Worm (Caenorhabditis elegans): Measurements from ENCODE around the gene Y43C5A.3.

Gene Y43C5A.3

DNA sequence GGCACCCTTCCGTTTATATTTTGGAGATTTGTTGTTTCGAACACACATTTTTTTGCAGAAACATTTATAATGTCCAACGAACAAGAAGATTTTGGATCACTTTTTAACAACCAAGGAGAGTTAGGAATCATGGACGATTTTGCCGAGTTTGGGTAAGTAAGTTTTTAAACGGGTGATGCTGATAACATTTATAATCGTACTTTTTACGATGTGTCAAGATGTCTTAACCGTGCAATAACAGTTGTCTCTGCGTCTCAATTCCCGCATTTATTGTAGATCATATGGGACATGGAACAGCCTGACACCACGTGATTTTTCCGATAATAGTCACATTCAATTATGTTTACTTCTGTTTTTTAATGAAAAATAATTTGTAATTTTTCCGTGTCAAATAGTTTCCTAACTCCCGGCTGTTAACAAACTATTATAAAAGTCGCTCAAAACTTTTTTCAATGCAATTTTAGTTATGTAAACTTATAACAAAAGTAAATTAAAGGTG is 23.2 kb upstream of the Y43C5A.3 start, which contains the start of gene daf-14:
Gene daf-14 (plus strand): TSS at position 51 of the 499 bp plus-strand sequence.
- TF ChIP-seq mep-1 (tag; optimal IDR thresholded peaks at IDR 0.05): no peak
- no peak for TF ChIP-seq pha-4 (tag; optimal IDR thresholded peaks at IDR 0.05)
- no peak for TF ChIP-seq nhr-2 (tag; optimal IDR thresholded peaks at IDR 0.05)
- TF ChIP-seq unc-39 (tag; optimal IDR thresholded peaks at IDR 0.05): no peak
- TF ChIP-seq ces-1 (GFP tag; optimal IDR thresholded peaks at IDR 0.05): no peak
- no peak for TF ChIP-seq ceh-39 (tag; optimal IDR thresholded peaks at IDR 0.05)
- TF ChIP-seq elt-1 (tag; optimal IDR thresholded peaks at IDR 0.05; ENCODE audit: borderline replicate concordance, insufficient read depth): no peak
- TF ChIP-seq lsy-2 (tag; optimal IDR thresholded peaks at IDR 0.05): no peak
- no peak for TF ChIP-seq zip-8 (tag; optimal IDR thresholded peaks at IDR 0.05)
- TF ChIP-seq lin-32 (GFP tag; optimal IDR thresholded peaks at IDR 0.05): no peak
- no peak for TF ChIP-seq nhr-12 (tag; optimal IDR thresholded peaks at IDR 0.05)
- no peak for TF ChIP-seq tbx-8 (GFP tag; optimal IDR thresholded peaks at IDR 0.05)
- no peak for TF ChIP-seq elt-3 (tag; optimal IDR thresholded peaks at IDR 0.05)
- TF ChIP-seq nhr-237 (tag; optimal IDR thresholded peaks at IDR 0.05): no peak
- no peak for TF ChIP-seq bed-3 (GFP tag; optimal IDR thresholded peaks at IDR 0.05)

DNA sequence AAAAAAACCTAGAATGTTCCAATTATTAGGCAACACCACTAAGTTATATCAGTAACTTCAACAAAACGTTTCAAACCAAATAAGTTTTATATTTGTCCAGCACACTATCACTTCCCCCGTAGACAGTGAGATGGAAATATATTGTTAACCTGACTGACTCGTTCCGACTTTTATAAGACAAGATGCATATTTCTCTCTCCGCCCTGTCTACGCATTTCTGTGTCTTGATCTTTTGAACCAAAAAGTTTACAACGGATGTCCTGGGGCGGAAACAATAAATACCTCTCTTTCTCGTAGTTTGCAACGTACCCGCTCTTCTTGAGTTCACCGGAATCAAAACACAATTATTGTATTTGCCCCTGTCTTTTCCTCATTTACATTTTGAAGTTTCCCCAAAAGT is 22.6 kb upstream of the Y43C5A.3 start:
- no peak for TF ChIP-seq unc-62 (GFP tag; optimal IDR thresholded peaks at IDR 0.05)
- no peak for TF ChIP-seq ceh-43 (GFP tag; optimal IDR thresholded peaks at IDR 0.05)
- TF ChIP-seq elt-1 (tag; optimal IDR thresholded peaks at IDR 0.05; ENCODE audit: borderline replicate concordance, insufficient read depth): no peak
- no peak for TF ChIP-seq nhr-12 (tag; optimal IDR thresholded peaks at IDR 0.05)
- no peak for TF ChIP-seq flh-1 (GFP tag; optimal IDR thresholded peaks at IDR 0.05)
- TF ChIP-seq drap-1 (GFP tag; optimal IDR thresholded peaks at IDR 0.05): no peak
- no peak for TF ChIP-seq nhr-237 (tag; optimal IDR thresholded peaks at IDR 0.05)
- TF ChIP-seq lin-13 (tag; optimal IDR thresholded peaks at IDR 0.05): no peak

DNA sequence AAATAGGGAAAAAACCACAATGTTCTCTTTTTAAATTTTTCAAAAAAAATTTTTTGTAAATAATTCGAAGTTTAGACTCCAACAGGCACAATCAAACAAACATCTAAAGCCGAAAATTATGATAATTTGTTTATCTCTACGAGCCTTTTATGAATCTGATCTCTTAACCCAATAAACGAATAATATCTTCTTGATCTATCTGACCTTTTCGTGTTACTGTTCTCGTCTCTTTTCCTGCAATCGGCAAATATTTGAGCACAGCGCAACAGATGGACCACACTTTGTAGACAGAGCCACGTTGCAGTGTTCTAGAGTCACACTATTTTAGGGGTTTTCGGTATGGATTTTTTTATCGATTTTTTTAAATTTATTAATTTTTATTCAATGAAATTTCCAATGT is 22.1 kb upstream of the Y43C5A.3 start:
- TF ChIP-seq nhr-76 (tag; optimal IDR thresholded peaks at IDR 0.05): no peak
- TF ChIP-seq elt-1 (tag; optimal IDR thresholded peaks at IDR 0.05; ENCODE audit: borderline replicate concordance, insufficient read depth): peak; percentile 57
- TF ChIP-seq ces-1 (GFP tag; optimal IDR thresholded peaks at IDR 0.05): no peak
- TF ChIP-seq zip-8 (tag; optimal IDR thresholded peaks at IDR 0.05): no peak
- TF ChIP-seq mls-2 (tag; optimal IDR thresholded peaks at IDR 0.05): no peak
- TF ChIP-seq ceh-43 (GFP tag; optimal IDR thresholded peaks at IDR 0.05): no peak
- TF ChIP-seq sem-2 (GFP tag; optimal IDR thresholded peaks at IDR 0.05): no peak
- TF ChIP-seq blmp-1 (tag; optimal IDR thresholded peaks at IDR 0.05): no peak
- TF ChIP-seq sptf-1 (tag; optimal IDR thresholded peaks at IDR 0.05): no peak
- TF ChIP-seq lsy-2 (tag; optimal IDR thresholded peaks at IDR 0.05): no peak
- no peak for TF ChIP-seq flh-1 (GFP tag; optimal IDR thresholded peaks at IDR 0.05)
- no peak for TF ChIP-seq ceh-83 (GFP tag; optimal IDR thresholded peaks at IDR 0.05)
- no peak for TF ChIP-seq M03D4.4 (tag; optimal IDR thresholded peaks at IDR 0.05)
- TF ChIP-seq nhr-2 (tag; optimal IDR thresholded peaks at IDR 0.05): peak; percentile 74
- no peak for TF ChIP-seq ceh-39 (tag; optimal IDR thresholded peaks at IDR 0.05)
- no peak for TF ChIP-seq hlh-1 (tag; optimal IDR thresholded peaks at IDR 0.05)

DNA sequence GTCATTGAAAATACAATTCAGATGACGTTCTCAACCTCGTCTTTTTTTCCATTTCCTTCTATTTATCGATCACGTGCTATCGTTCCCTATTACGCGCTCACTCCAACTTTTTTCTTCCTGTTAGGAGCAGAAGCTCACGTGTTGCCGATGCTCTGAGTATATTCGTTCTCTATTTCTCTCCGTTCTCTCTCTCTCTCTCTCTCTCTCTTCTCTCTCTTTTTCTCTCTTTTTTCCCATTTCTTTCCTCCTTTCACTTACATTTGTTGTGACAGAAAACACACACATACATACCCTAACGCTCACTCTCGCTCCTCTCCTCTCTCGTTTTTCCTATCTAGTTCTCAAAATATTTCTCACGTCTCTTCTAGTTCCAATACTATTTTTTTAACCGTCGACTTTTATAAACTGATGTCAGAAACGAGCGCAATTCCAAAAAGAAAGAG is 21.5 kb upstream of the Y43C5A.3 start:
- TF ChIP-seq hlh-1 (tag; optimal IDR thresholded peaks at IDR 0.05) (no peak), ces-1 (GFP tag; optimal IDR thresholded peaks at IDR 0.05) (peak; percentile 51), elt-3 (tag; optimal IDR thresholded peaks at IDR 0.05) (no peak), unc-62 (GFP tag; optimal IDR thresholded peaks at IDR 0.05) (peak; percentile 81), sem-2 (GFP tag; optimal IDR thresholded peaks at IDR 0.05) (no peak), ceh-83 (GFP tag; optimal IDR thresholded peaks at IDR 0.05) (peak; percentile 12), nhr-12 (tag; optimal IDR thresholded peaks at IDR 0.05) (no peak), mls-2 (tag; optimal IDR thresholded peaks at IDR 0.05) (peak; percentile 14), lsy-2 (tag; optimal IDR thresholded peaks at IDR 0.05) (peak; percentile 16), sptf-1 (tag; optimal IDR thresholded peaks at IDR 0.05) (peak; percentile 38), mab-5 (tag; optimal IDR thresholded peaks at IDR 0.05) (no peak), bed-3 (GFP tag; optimal IDR thresholded peaks at IDR 0.05) (no peak), unc-120 (tag; optimal IDR thresholded peaks at IDR 0.05; ENCODE audit: poor library complexity, severe bottlenecking) (peak; percentile 84), blmp-1 (tag; optimal IDR thresholded peaks at IDR 0.05) (peak; percentile 45)
